Worm (Caenorhabditis elegans): ENCODE data around the gene zip-9.

Gene zip-9

DNA sequence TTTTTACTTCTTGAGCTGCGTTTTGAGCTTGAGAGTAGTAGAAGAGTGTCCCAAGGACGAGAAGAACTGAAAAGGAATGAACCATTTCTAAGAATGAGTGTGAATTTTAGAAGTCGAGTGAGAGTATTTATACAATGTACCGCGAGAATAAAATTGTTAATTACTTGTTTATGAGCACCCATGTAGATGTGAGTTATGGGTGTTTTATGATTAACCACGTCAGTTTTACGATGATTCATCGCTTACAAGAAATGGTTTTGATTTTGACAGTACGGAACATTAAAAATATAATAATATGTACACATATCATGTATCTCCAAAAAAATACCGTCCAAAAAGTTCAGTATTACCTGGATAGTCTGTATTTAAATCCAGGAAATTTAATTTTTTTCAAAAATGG lies 12.1 kb downstream of the zip-9 start, which contains the start of gene clec-221:
TSS of gene clec-221 (minus strand) at position 101 of the 400 bp plus-strand sequence.
- TF ChIP-seq B0310.2 (tag; optimal IDR thresholded peaks at IDR 0.05) (no peak), ets-7 (tag; optimal IDR thresholded peaks at IDR 0.05) (no peak)

DNA sequence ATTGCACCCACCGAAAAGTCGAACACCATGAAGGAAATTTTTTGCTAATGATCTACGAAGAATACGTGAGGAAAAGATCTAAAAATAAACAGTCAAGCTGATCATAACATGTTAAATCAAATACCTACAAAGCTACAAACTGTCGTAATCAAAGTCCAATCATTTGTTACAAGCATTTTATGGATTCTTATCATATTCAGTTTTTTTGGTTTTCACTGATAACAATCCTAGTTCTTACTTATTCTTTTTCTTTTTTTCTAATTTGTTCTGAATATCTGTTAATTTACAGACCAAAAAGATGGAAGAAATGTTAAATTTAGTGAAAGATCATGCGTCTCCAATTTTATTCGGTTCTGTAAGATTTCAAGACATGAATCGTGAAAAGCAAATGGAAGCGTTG lies 12.6 kb downstream of the zip-9 start, which contains the start of gene F17C11.6:
TSS of gene F17C11.6 (plus strand) at position 290 of the 400 bp plus-strand sequence.
- TF ChIP-seq sea-1 (GFP tag; conservative IDR thresholded peaks at IDR 0.05) = no peak
- no peak for TF ChIP-seq ets-7 (tag; optimal IDR thresholded peaks at IDR 0.05)
- no peak for TF ChIP-seq hmbx-1 (tag; optimal IDR thresholded peaks at IDR 0.05)
- TF ChIP-seq tra-4 (tag; optimal IDR thresholded peaks at IDR 0.05) = no peak
- TF ChIP-seq ama-1 (optimal IDR thresholded peaks at IDR 0.05) = no peak
- TF ChIP-seq hmg-4 (GFP tag; optimal IDR thresholded peaks at IDR 0.05) = no peak
- no peak for TF ChIP-seq scrt-1 (GFP tag; IDR thresholded peaks at IDR 0.05)
- TF ChIP-seq F13C5.2 (tag; optimal IDR thresholded peaks at IDR 0.05) = no peak
- TF ChIP-seq B0310.2 (tag; optimal IDR thresholded peaks at IDR 0.05) = no peak

DNA sequence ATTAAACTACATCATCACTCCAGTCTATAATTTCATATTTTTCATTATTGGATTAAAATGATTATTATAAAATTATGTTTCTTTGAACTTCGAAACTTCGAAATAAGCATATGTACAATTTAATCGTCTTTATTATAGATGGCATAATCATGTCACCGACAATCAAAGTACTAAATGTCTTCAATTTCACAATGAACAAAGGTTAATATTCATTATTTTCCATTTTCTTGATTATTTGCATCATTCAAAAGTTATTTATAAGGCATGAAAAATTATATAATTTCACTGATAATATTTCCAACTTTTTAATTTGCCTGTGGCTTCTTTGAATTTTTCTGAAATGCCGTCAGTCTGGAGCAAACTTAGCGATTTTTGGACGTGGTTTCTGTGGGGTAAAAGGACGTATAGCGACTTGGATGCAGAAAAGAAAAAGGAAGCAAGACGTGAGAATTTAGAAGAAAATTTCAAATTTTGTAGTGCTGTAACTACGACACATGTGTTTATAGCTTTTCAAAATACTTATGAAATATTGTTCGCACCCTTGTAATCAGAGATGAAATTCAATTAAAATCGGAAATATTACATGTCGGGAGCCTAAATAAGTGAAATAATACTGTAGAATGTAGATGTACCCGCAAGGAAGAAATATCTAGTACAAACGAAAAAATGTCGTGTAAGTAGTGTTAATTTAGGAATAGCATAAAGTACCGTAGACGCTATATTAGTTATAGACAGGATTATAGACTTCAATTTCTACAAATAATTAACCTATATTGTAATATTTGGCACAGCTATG lies 13.6 kb downstream of the zip-9 start, which contains the start of gene F17C11.13:
TSS of gene F17C11.13 (plus strand) at position 243 of the 796 bp plus-strand sequence.
- TF ChIP-seq flt-1 (GFP tag; IDR thresholded peaks at IDR 0.05) (no peak), ets-7 (tag; optimal IDR thresholded peaks at IDR 0.05) (no peak), tra-4 (tag; optimal IDR thresholded peaks at IDR 0.05) (no peak), scrt-1 (GFP tag; IDR thresholded peaks at IDR 0.05) (no peak), ama-1 (optimal IDR thresholded peaks at IDR 0.05) (no peak)

DNA sequence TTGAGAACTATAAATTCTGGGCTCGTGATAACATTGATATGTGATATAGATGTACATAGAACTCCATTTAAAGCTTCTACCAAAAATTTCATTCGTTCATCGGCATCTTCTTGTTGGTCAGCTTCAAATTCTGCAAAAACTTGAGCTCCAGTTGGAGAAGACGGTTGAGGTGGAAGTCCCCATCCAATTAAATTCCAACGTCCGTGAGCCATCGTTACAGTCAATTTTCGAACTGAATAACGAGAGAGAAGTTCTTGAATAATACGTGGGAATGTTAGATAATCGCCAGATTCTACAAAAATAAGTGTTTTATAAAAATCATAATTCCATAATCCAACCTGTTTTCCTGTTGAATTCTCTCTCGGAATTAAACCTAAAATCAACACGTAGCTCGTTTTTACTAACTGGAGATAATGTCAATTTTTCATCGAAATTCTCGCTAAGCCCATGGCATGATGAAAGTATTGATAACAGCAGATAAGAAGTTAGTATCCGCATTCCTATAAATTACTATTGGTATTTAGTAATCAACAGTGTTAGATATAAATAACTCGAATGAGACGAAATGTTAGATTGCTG lies 16.1 kb downstream of the zip-9 start, which contains the start of gene pigt-1:
TSS of gene pigt-1 (minus strand) at position 500 of the 579 bp plus-strand sequence.
- TF ChIP-seq ama-1 (optimal IDR thresholded peaks at IDR 0.05) (peak; percentile 37), ceh-36 (tag; optimal IDR thresholded peaks at IDR 0.05) (no peak), scrt-1 (GFP tag; IDR thresholded peaks at IDR 0.05) (no peak), hmg-4 (GFP tag; optimal IDR thresholded peaks at IDR 0.05) (no peak), hmbx-1 (tag; optimal IDR thresholded peaks at IDR 0.05) (no peak), ets-7 (tag; optimal IDR thresholded peaks at IDR 0.05) (no peak)

DNA sequence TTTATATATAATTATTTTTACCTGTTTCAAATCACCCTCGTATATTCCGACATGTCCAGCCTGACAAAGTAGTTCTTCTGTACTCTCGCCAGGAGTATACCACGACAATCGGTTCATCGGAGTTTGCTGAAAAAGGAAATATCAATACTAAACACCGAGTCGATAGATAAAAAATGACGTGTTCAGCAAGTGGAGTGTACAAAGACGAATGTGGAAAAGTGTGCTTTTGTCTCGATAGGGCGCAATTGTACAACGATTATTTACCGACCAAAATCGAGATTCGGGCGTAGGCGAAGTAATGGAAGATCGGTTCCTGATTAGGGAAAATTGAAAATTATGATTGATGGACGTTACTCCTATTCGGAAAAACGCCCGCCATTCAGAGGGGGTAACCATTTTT lies 18.3 kb downstream of the zip-9 start, which contains the start of gene vps-36:
TSS of gene vps-36 (minus strand) at position 126 of the 400 bp plus-strand sequence.
- TF ChIP-seq aly-1 (tag; optimal IDR thresholded peaks at IDR 0.05) (no peak), sea-1 (GFP tag; conservative IDR thresholded peaks at IDR 0.05) (no peak), ceh-13 (GFP tag; optimal IDR thresholded peaks at IDR 0.05) (no peak), tbx-37 (GFP tag; conservative IDR thresholded peaks at IDR 0.05) (no peak), pes-1 (GFP tag; IDR thresholded peaks at IDR 0.05) (no peak), flt-1 (GFP tag; IDR thresholded peaks at IDR 0.05) (no peak), tra-4 (tag; optimal IDR thresholded peaks at IDR 0.05) (no peak), ets-7 (tag; optimal IDR thresholded peaks at IDR 0.05) (no peak), scrt-1 (GFP tag; IDR thresholded peaks at IDR 0.05) (no peak), hmg-4 (GFP tag; optimal IDR thresholded peaks at IDR 0.05) (no peak), hmbx-1 (tag; optimal IDR thresholded peaks at IDR 0.05) (no peak), hnd-1 (tag; optimal IDR thresholded peaks at IDR 0.05) (no peak), ama-1 (optimal IDR thresholded peaks at IDR 0.05) (no peak), ceh-36 (tag; optimal IDR thresholded peaks at IDR 0.05) (no peak), B0310.2 (tag; optimal IDR thresholded peaks at IDR 0.05) (no peak), tbx-11 (GFP tag; IDR thresholded peaks at IDR 0.05) (no peak)

- no peak for TF ChIP-seq tbx-37 (GFP tag; conservative IDR thresholded peaks at IDR 0.05)
- TF ChIP-seq ceh-13 (GFP tag; optimal IDR thresholded peaks at IDR 0.05) = no peak
- no peak for TF ChIP-seq B0310.2 (tag; optimal IDR thresholded peaks at IDR 0.05)
- no peak for TF ChIP-seq sea-1 (GFP tag; conservative IDR thresholded peaks at IDR 0.05)
- TF ChIP-seq tra-4 (tag; optimal IDR thresholded peaks at IDR 0.05) = no peak
- TF ChIP-seq F13C5.2 (tag; optimal IDR thresholded peaks at IDR 0.05) = no peak
- TF ChIP-seq hmbx-1 (tag; optimal IDR thresholded peaks at IDR 0.05) = no peak
- TF ChIP-seq hnd-1 (tag; optimal IDR thresholded peaks at IDR 0.05) = no peak
- no peak for TF ChIP-seq pes-1 (GFP tag; IDR thresholded peaks at IDR 0.05)
- no peak for TF ChIP-seq tbx-11 (GFP tag; IDR thresholded peaks at IDR 0.05)
- TF ChIP-seq ets-7 (tag; optimal IDR thresholded peaks at IDR 0.05) = no peak
- no peak for TF ChIP-seq scrt-1 (GFP tag; IDR thresholded peaks at IDR 0.05)
- TF ChIP-seq hmg-4 (GFP tag; optimal IDR thresholded peaks at IDR 0.05) = no peak
- no peak for TF ChIP-seq ama-1 (optimal IDR thresholded peaks at IDR 0.05)
- TF ChIP-seq aly-1 (tag; optimal IDR thresholded peaks at IDR 0.05) = no peak
- no peak for TF ChIP-seq flt-1 (GFP tag; IDR thresholded peaks at IDR 0.05)
- no peak for TF ChIP-seq ceh-36 (tag; optimal IDR thresholded peaks at IDR 0.05)
Observed at ce11 chrV:10961448-10961870, 19.2 kb downstream of the zip-9 start.

ce11 chrV:10965501-10965900 lies 23.2 kb downstream of the zip-9 start, which contains the start of the genes ctf-4 and eef-1G:
ctf-4 (minus strand) TSS chrV:10965539.
eef-1G (plus strand) TSS chrV:10965719.
- TF ChIP-seq ceh-13 (GFP tag; optimal IDR thresholded peaks at IDR 0.05) = no peak
- peak; percentile 74 for TF ChIP-seq F13C5.2 (tag; optimal IDR thresholded peaks at IDR 0.05)
- TF ChIP-seq ceh-36 (tag; optimal IDR thresholded peaks at IDR 0.05) = no peak
- no peak for TF ChIP-seq pes-1 (GFP tag; IDR thresholded peaks at IDR 0.05)
- no peak for TF ChIP-seq ets-7 (tag; optimal IDR thresholded peaks at IDR 0.05)
- no peak for TF ChIP-seq flt-1 (GFP tag; IDR thresholded peaks at IDR 0.05)
- TF ChIP-seq tbx-37 (GFP tag; conservative IDR thresholded peaks at IDR 0.05) = no peak
- no peak for TF ChIP-seq hmbx-1 (tag; optimal IDR thresholded peaks at IDR 0.05)
